Fruit fly (Drosophila melanogaster) whole organism, pupa: ENCODE measurements around the gene CG13375.

Experiments
- CG10348 ChIP-seq: fragments of 200-800 bp; sonication (Bioruptor generic); IDR thresholded peaks from 2 replicates; pipeline ENCODE4 v1.3.6; 2022; ENCODE audit warnings: missing biosample characterization, missing genetic modification characterization
- CG12605 ChIP-seq: fragments of 200-800 bp; sonication (Bioruptor generic); IDR thresholded peaks from 2 replicates; pipeline ENCODE4 v1.3.6; 2022; ENCODE audit warnings: missing biosample characterization, missing genetic modification characterization
- CG13204 ChIP-seq: fragments of 200-800 bp; sonication (Bioruptor generic); optimal IDR thresholded peaks from 2 replicates; lab custom pipeline; 2018; ENCODE audit warnings: missing biosample characterization, mild to moderate bottlenecking, missing genetic modification characterization, moderate library complexity
- CG14655 ChIP-seq: fragments of 200-800 bp; sonication (Bioruptor generic); optimal IDR thresholded peaks from 3 replicates; lab custom pipeline; 2017; ENCODE audit warnings: mild to moderate bottlenecking, missing biosample characterization, missing genetic modification reagents, missing genetic modification characterization
- CG15710 ChIP-seq: fragments of 200-800 bp; sonication (Bioruptor generic); optimal IDR thresholded peaks from 2 replicates; lab custom pipeline; 2018; ENCODE audit warnings: missing biosample characterization, mild to moderate bottlenecking, missing genetic modification characterization, moderate library complexity
- CG17806 ChIP-seq: fragments of 200-800 bp; sonication (Bioruptor generic); optimal IDR thresholded peaks from 2 replicates; lab custom pipeline; 2018; ENCODE audit warnings: missing biosample characterization, mild to moderate bottlenecking, missing genetic modification characterization, moderate library complexity
- CG32121 ChIP-seq: fragments of 200-800 bp; sonication (Bioruptor generic); IDR thresholded peaks from 2 replicates; pipeline ENCODE4 v1.3.6; 2022; ENCODE audit warnings: missing biosample characterization, missing genetic modification characterization
- CG34367 ChIP-seq: fragments of 200-800 bp; sonication (Bioruptor generic); optimal IDR thresholded peaks from 2 replicates; lab custom pipeline; 2018; ENCODE audit warnings: missing biosample characterization, mild to moderate bottlenecking, missing genetic modification characterization
- CG4496 ChIP-seq: fragments of 200-800 bp; sonication (Bioruptor generic); IDR thresholded peaks from 3 replicates; pipeline ENCODE4 v1.3.6; 2022; ENCODE audit warnings: missing biosample characterization, missing genetic modification characterization
- CG8159 ChIP-seq: fragments of 200-800 bp; sonication (Bioruptor generic); optimal IDR thresholded peaks from 3 replicates; lab custom pipeline; 2018; ENCODE audit warnings: missing biosample characterization, mild to moderate bottlenecking, missing genetic modification characterization, moderate library complexity
- CG8301 ChIP-seq: fragments of 200-800 bp; sonication (Bioruptor generic); optimal IDR thresholded peaks from 2 replicates; lab custom pipeline; 2018; ENCODE audit warnings: missing biosample characterization, mild to moderate bottlenecking, missing genetic modification characterization
- CG9948 ChIP-seq: fragments of 200-800 bp; sonication (Bioruptor generic); optimal IDR thresholded peaks from 2 replicates; lab custom pipeline; 2018; ENCODE audit warnings: missing biosample characterization, mild to moderate bottlenecking, missing genetic modification characterization, moderate library complexity
- D1 ChIP-seq: fragments of 200-800 bp; sonication (Bioruptor generic); optimal IDR thresholded peaks from 2 replicates; lab custom pipeline; 2018; ENCODE audit warnings: missing biosample characterization, mild to moderate bottlenecking, missing genetic modification characterization, moderate library complexity
- EcR ChIP-seq: fragments of 200-800 bp; sonication (Bioruptor generic); optimal IDR thresholded peaks from 3 replicates; lab custom pipeline; 2019; ENCODE audit warnings: missing biosample characterization, missing genetic modification characterization, mild to moderate bottlenecking, moderate library complexity, missing genetic modification reagents
- Ets98B ChIP-seq: fragments of 200-800 bp; sonication (Bioruptor generic); IDR thresholded peaks from 2 replicates; pipeline ENCODE4 v1.3.6; 2022; ENCODE audit warnings: missing biosample characterization, missing genetic modification characterization
- Pif1A ChIP-seq: fragments of 200-800 bp; sonication (Bioruptor generic); optimal IDR thresholded peaks from 3 replicates; lab custom pipeline; 2016; ENCODE audit warnings: missing biosample characterization, missing genetic modification characterization
- Pif1B ChIP-seq: fragments of 200-800 bp; sonication (Bioruptor generic); optimal IDR thresholded peaks from 3 replicates; lab custom pipeline; 2016; ENCODE audit warnings: missing biosample characterization, missing genetic modification characterization
- Snoo ChIP-seq: fragments of 200-800 bp; sonication (Bioruptor generic); optimal IDR thresholded peaks from 3 replicates; lab custom pipeline; 2017; ENCODE audit warnings: missing biosample characterization, mild to moderate bottlenecking, missing genetic modification characterization, inconsistent platforms
- fd96Ca ChIP-seq: fragments of 200-800 bp; sonication (Bioruptor generic); IDR thresholded peaks from 3 replicates; pipeline ENCODE4 v1.3.6; 2022; ENCODE audit warnings: missing biosample characterization, missing genetic modification characterization
- gl ChIP-seq: fragments of 200-800 bp; sonication (Bioruptor generic); optimal IDR thresholded peaks from 2 replicates; lab custom pipeline; 2018; ENCODE audit warnings: missing biosample characterization, mild to moderate bottlenecking, missing genetic modification characterization
- rn ChIP-seq: fragments of 200-800 bp; sonication (Bioruptor generic); IDR thresholded peaks from 2 replicates; pipeline ENCODE4 v1.3.6; 2022; ENCODE audit warnings: missing biosample characterization, missing genetic modification characterization

Gene CG13375

dm6 chrX:293254-293653 is 1.5 kb downstream of the CG13375 start:
- no peak for TF ChIP-seq EcR (GFP tag; lab: Kevin White, UChicago)
- TF ChIP-seq gl (tag; lab: Kevin White, UChicago) = no peak
- peak; percentile 71 for TF ChIP-seq CG14655 (GFP tag; lab: Kevin White, UChicago)
- TF ChIP-seq fd96Ca = no peak
- TF ChIP-seq CG15710 (tag; lab: Kevin White, UChicago) = no peak
- TF ChIP-seq CG17806 = no peak
- 0 out of 2 replicates have a peak, but pooled peaks have one; percentile 39 for TF ChIP-seq CG32121
- peak; percentile 25 for TF ChIP-seq Pif1A
- peak; percentile 25 for TF ChIP-seq CG34367 (tag; lab: Kevin White, UChicago)
- TF ChIP-seq rn (GFP tag; lab: Robert Waterston, UW) = no peak
- peak; percentile 37 for TF ChIP-seq CG9948 (tag; lab: Kevin White, UChicago)
- no peak for TF ChIP-seq CG13204 (GFP tag; lab: Kevin White, UChicago)
- TF ChIP-seq CG10348 (GFP tag; lab: Robert Waterston, UW) = no peak
- TF ChIP-seq CG8159 (tag; lab: Kevin White, UChicago) = peak; percentile 52
- TF ChIP-seq Snoo = no peak
- TF ChIP-seq CG4496 (GFP tag; lab: Robert Waterston, UW) = no peak
- TF ChIP-seq Pif1B = no peak
- no peak for TF ChIP-seq CG12605 (GFP tag; lab: Robert Waterston, UW)
- TF ChIP-seq D1 = no peak
- TF ChIP-seq Ets98B (GFP tag; lab: Robert Waterston, UW) = no peak
- TF ChIP-seq CG8301 (tag; lab: Kevin White, UChicago) = peak; percentile 60
- TF ChIP-seq, all 21 proteins: peak for 7

- TF ChIP-seq D1 (peak; percentile 71), EcR (GFP tag; lab: Kevin White, UChicago) (peak; percentile 29), CG17806 (no peak)
Observed at dm6 chrX:279097-279727, 15.6 kb downstream of the CG13375 start, which contains the start of the genes CG3777 and ewg. CG3777 (plus strand) TSS chrX:279703. ewg (minus strand) TSS chrX:279718.

- TF ChIP-seq Ets98B (GFP tag; lab: Robert Waterston, UW) = no peak
- TF ChIP-seq D1 = no peak
- TF ChIP-seq CG34367 (tag; lab: Kevin White, UChicago) = no peak
- no peak for TF ChIP-seq CG8301 (tag; lab: Kevin White, UChicago)
- no peak for TF ChIP-seq CG15710 (tag; lab: Kevin White, UChicago)
- TF ChIP-seq EcR (GFP tag; lab: Kevin White, UChicago) = peak; percentile 22
- TF ChIP-seq CG13204 (GFP tag; lab: Kevin White, UChicago) = no peak
- peak; percentile 6 for TF ChIP-seq CG17806
- TF ChIP-seq Snoo = no peak
- no peak for TF ChIP-seq CG12605 (GFP tag; lab: Robert Waterston, UW)
- TF ChIP-seq rn (GFP tag; lab: Robert Waterston, UW) = no peak
- TF ChIP-seq Pif1A = peak; percentile 3
- no peak for TF ChIP-seq CG4496 (GFP tag; lab: Robert Waterston, UW)
- no peak for TF ChIP-seq CG9948 (tag; lab: Kevin White, UChicago)
- no peak for TF ChIP-seq CG32121
- no peak for TF ChIP-seq fd96Ca
- no peak for TF ChIP-seq gl (tag; lab: Kevin White, UChicago)
- peak; percentile 33 for TF ChIP-seq Pif1B
- TF ChIP-seq CG14655 (GFP tag; lab: Kevin White, UChicago) = no peak
Observed at dm6 chrX:278370-279096, 16.2 kb downstream of the CG13375 start.

dm6 chrX:277885-278284 is 16.9 kb downstream of the CG13375 start:
- TF ChIP-seq CG8159 (tag; lab: Kevin White, UChicago) (no peak), CG9948 (tag; lab: Kevin White, UChicago) (no peak), Pif1A (no peak), CG14655 (GFP tag; lab: Kevin White, UChicago) (no peak), gl (tag; lab: Kevin White, UChicago) (no peak), Ets98B (GFP tag; lab: Robert Waterston, UW) (no peak), Snoo (no peak), CG17806 (no peak), fd96Ca (no peak), CG10348 (GFP tag; lab: Robert Waterston, UW) (no peak), CG13204 (GFP tag; lab: Kevin White, UChicago) (no peak), Pif1B (no peak), CG8301 (tag; lab: Kevin White, UChicago) (no peak), D1 (no peak)

dm6 chrX:276569-276968 is 18.2 kb downstream of the CG13375 start:
- TF ChIP-seq CG34367 (tag; lab: Kevin White, UChicago) (no peak), CG17806 (no peak), Pif1B (no peak), CG9948 (tag; lab: Kevin White, UChicago) (no peak), CG14655 (GFP tag; lab: Kevin White, UChicago) (no peak), D1 (no peak), EcR (GFP tag; lab: Kevin White, UChicago) (no peak), CG4496 (GFP tag; lab: Robert Waterston, UW) (no peak), Ets98B (GFP tag; lab: Robert Waterston, UW) (no peak), fd96Ca (no peak), CG12605 (GFP tag; lab: Robert Waterston, UW) (no peak), CG8159 (tag; lab: Kevin White, UChicago) (no peak), CG10348 (GFP tag; lab: Robert Waterston, UW) (no peak), gl (tag; lab: Kevin White, UChicago) (no peak), CG13204 (GFP tag; lab: Kevin White, UChicago) (no peak), CG32121 (no peak), Pif1A (no peak)
